Fruit fly (Drosophila melanogaster): ENCODE data around the gene Myo61F.

Gene Myo61F

dm6 chr3L:1295693-1296092 lies 22.6 kb upstream of the Myo61F start, which contains the start of gene Rabex-5:
Rabex-5 (plus strand) TSS chr3L:1295913.
- TF ChIP-seq CG10348 (GFP tag; IDR thresholded peaks at IDR 0.05): no peak
- TF ChIP-seq CG4496 (GFP tag; IDR thresholded peaks at IDR 0.05): 0 out of 3 replicates have a peak, but pooled peaks have one; percentile 25
- TF ChIP-seq CG14655 (GFP tag; optimal IDR thresholded peaks at IDR 0.05): no peak
- peak; percentile 34; the same call in 1 of the 2 replicates for TF ChIP-seq CG32121 (GFP tag; IDR thresholded peaks at IDR 0.05)

- no peak for TF ChIP-seq Pif1B (GFP tag; optimal IDR thresholded peaks at IDR 0.05)
- no peak for TF ChIP-seq Pif1A (GFP tag; optimal IDR thresholded peaks at IDR 0.05)
- TF ChIP-seq CG13204 (GFP tag; optimal IDR thresholded peaks at IDR 0.05): no peak
- peak; percentile 21 for TF ChIP-seq EcR (GFP tag; optimal IDR thresholded peaks at IDR 0.05)
- peak; percentile 18; the same call in 1 of the 3 replicates for TF ChIP-seq CG4496 (GFP tag; IDR thresholded peaks at IDR 0.05)
- no peak for TF ChIP-seq CG15710 (tag; optimal IDR thresholded peaks at IDR 0.05)
- no peak for TF ChIP-seq D1 (tag; optimal IDR thresholded peaks at IDR 0.05)
- no peak for TF ChIP-seq gl (tag; optimal IDR thresholded peaks at IDR 0.05)
- no peak; the same call in 1 of the 2 replicates for TF ChIP-seq CG12605 (GFP tag; IDR thresholded peaks at IDR 0.05)
- TF ChIP-seq CG32121 (GFP tag; IDR thresholded peaks at IDR 0.05): 0 out of 2 replicates have a peak, but pooled peaks have one; percentile 16
- no peak for TF ChIP-seq CG34367 (tag; optimal IDR thresholded peaks at IDR 0.05)
- peak; percentile 36; the same call in 1 of the 2 replicates for TF ChIP-seq Ets98B (GFP tag; IDR thresholded peaks at IDR 0.05)
- no peak for TF ChIP-seq Snoo (tag; optimal IDR thresholded peaks at IDR 0.05)
- TF ChIP-seq CG9948 (tag; optimal IDR thresholded peaks at IDR 0.05): no peak
These were observed 19.8 kb upstream of the Myo61F start, which contains the start of gene scf for dm6 chr3L:1298509-1298908. scf (plus strand) TSS chr3L:1298672.

- TF ChIP-seq CG8301 (tag; optimal IDR thresholded peaks at IDR 0.05) (peak; percentile 64), fd96Ca (GFP tag; IDR thresholded peaks at IDR 0.05) (no peak), CG13204 (GFP tag; optimal IDR thresholded peaks at IDR 0.05) (no peak), Ets98B (GFP tag; IDR thresholded peaks at IDR 0.05) (peak; percentile 31), CG9948 (tag; optimal IDR thresholded peaks at IDR 0.05) (peak; percentile 64), gl (tag; optimal IDR thresholded peaks at IDR 0.05) (peak; percentile 43), EcR (GFP tag; optimal IDR thresholded peaks at IDR 0.05) (no peak), rn (GFP tag; IDR thresholded peaks at IDR 0.05) (no peak), CG15710 (tag; optimal IDR thresholded peaks at IDR 0.05) (peak; percentile 72), CG32121 (GFP tag; IDR thresholded peaks at IDR 0.05) (no peak), CG17806 (tag; optimal IDR thresholded peaks at IDR 0.05) (peak; percentile 69), CG4496 (GFP tag; IDR thresholded peaks at IDR 0.05) (peak; percentile 74; the same call in 2 of the 3 replicates), Snoo (tag; optimal IDR thresholded peaks at IDR 0.05) (peak; percentile 70), D1 (tag; optimal IDR thresholded peaks at IDR 0.05) (no peak), CG34367 (tag; optimal IDR thresholded peaks at IDR 0.05) (peak; percentile 54), Pif1A (GFP tag; optimal IDR thresholded peaks at IDR 0.05) (no peak), CG10348 (GFP tag; IDR thresholded peaks at IDR 0.05) (no peak), Pif1B (GFP tag; optimal IDR thresholded peaks at IDR 0.05) (no peak), CG8159 (tag; optimal IDR thresholded peaks at IDR 0.05) (peak; percentile 72), CG14655 (GFP tag; optimal IDR thresholded peaks at IDR 0.05) (no peak), CG12605 (GFP tag; IDR thresholded peaks at IDR 0.05) (no peak)
These were observed 18.1 kb upstream of the Myo61F start for dm6 chr3L:1300076-1300635.

dm6 chr3L:1302234-1302949 lies 15.9 kb upstream of the Myo61F start, which contains the start of the genes Rac1 and Acat2:
Rac1 (minus strand) TSS chr3L:1302683.
Acat2 (plus strand) TSS chr3L:1302944.
- TF ChIP-seq CG15710 (tag; optimal IDR thresholded peaks at IDR 0.05) (no peak), CG4496 (GFP tag; IDR thresholded peaks at IDR 0.05) (no peak), Snoo (tag; optimal IDR thresholded peaks at IDR 0.05) (no peak), CG17806 (tag; optimal IDR thresholded peaks at IDR 0.05) (no peak), EcR (GFP tag; optimal IDR thresholded peaks at IDR 0.05) (no peak), CG34367 (tag; optimal IDR thresholded peaks at IDR 0.05) (no peak), Pif1B (GFP tag; optimal IDR thresholded peaks at IDR 0.05) (no peak), CG8159 (tag; optimal IDR thresholded peaks at IDR 0.05) (no peak), CG14655 (GFP tag; optimal IDR thresholded peaks at IDR 0.05) (no peak), fd96Ca (GFP tag; IDR thresholded peaks at IDR 0.05) (no peak), gl (tag; optimal IDR thresholded peaks at IDR 0.05) (no peak), CG8301 (tag; optimal IDR thresholded peaks at IDR 0.05) (no peak), CG13204 (GFP tag; optimal IDR thresholded peaks at IDR 0.05) (no peak), CG32121 (GFP tag; IDR thresholded peaks at IDR 0.05) (no peak), rn (GFP tag; IDR thresholded peaks at IDR 0.05) (no peak), CG10348 (GFP tag; IDR thresholded peaks at IDR 0.05) (no peak), D1 (tag; optimal IDR thresholded peaks at IDR 0.05) (no peak), CG12605 (GFP tag; IDR thresholded peaks at IDR 0.05) (no peak), Ets98B (GFP tag; IDR thresholded peaks at IDR 0.05) (no peak), Pif1A (GFP tag; optimal IDR thresholded peaks at IDR 0.05) (no peak)

- TF ChIP-seq CG10348 (GFP tag; IDR thresholded peaks at IDR 0.05): no peak
- TF ChIP-seq fd96Ca (GFP tag; IDR thresholded peaks at IDR 0.05): no peak
- TF ChIP-seq gl (tag; optimal IDR thresholded peaks at IDR 0.05): no peak
- TF ChIP-seq Pif1A (GFP tag; optimal IDR thresholded peaks at IDR 0.05): no peak
- TF ChIP-seq CG32121 (GFP tag; IDR thresholded peaks at IDR 0.05): no peak
- no peak for TF ChIP-seq Ets98B (GFP tag; IDR thresholded peaks at IDR 0.05)
- TF ChIP-seq CG4496 (GFP tag; IDR thresholded peaks at IDR 0.05): no peak
- no peak for TF ChIP-seq CG9948 (tag; optimal IDR thresholded peaks at IDR 0.05)
- TF ChIP-seq CG17806 (tag; optimal IDR thresholded peaks at IDR 0.05): no peak
These were observed 15.3 kb upstream of the Myo61F start for dm6 chr3L:1302950-1303352.

All from whole organism, pupa.